Worm (Caenorhabditis elegans) whole organism, L2 larva: ENCODE data around the gene dnc-2.

Experiments used
- C34F6.9 ChIP-seq: fragments of 150-350 bp; optimal IDR thresholded peaks from 2 replicates; lab custom pipeline; 2014; ENCODE audit warnings: missing biosample characterization, missing genetic modification characterization
- ZK546.5 ChIP-seq: sonication (generic microtip); optimal IDR thresholded peaks from 2 replicates; lab custom pipeline; 2017; ENCODE audit warnings: missing biosample characterization, missing genetic modification characterization
- ama-1 ChIP-seq: fragments of 150-350 bp; optimal IDR thresholded peaks from 2 replicates; lab custom pipeline; 2018; ENCODE audit warnings: inconsistent platforms
- blmp-1 ChIP-seq: sonication (generic microtip); optimal IDR thresholded peaks from 2 replicates; lab custom pipeline; 2017; ENCODE audit warnings: missing genetic modification characterization, mild to moderate bottlenecking, missing compliant biosample characterization, antibody characterized with exemption, moderate library complexity; ENCODE audit not compliant: insufficient read depth
- crh-2 ChIP-seq: sonication (generic microtip); optimal IDR thresholded peaks from 2 replicates; lab custom pipeline; 2017; ENCODE audit warnings: missing biosample characterization, missing genetic modification characterization
- dmd-4 ChIP-seq: sonication (generic microtip); optimal IDR thresholded peaks from 2 replicates; lab custom pipeline; 2017; ENCODE audit warnings: missing biosample characterization, missing genetic modification characterization
- elt-1 ChIP-seq: fragments of 150-350 bp; optimal IDR thresholded peaks from 2 replicates; lab custom pipeline; 2014; ENCODE audit warnings: missing biosample characterization, missing genetic modification characterization
- fos-1 ChIP-seq: fragments of 150-350 bp; optimal IDR thresholded peaks from 2 replicates; lab custom pipeline; 2014; ENCODE audit warnings: missing biosample characterization, missing genetic modification characterization
- gmeb-1 ChIP-seq: fragments of 150-350 bp; optimal IDR thresholded peaks from 2 replicates; lab custom pipeline; 2014; ENCODE audit warnings: missing biosample characterization, missing genetic modification characterization
- lin-13 ChIP-seq: fragments of 150-350 bp; optimal IDR thresholded peaks from 2 replicates; lab custom pipeline; 2014; ENCODE audit warnings: missing biosample characterization, missing genetic modification reagents, missing genetic modification characterization
- lin-39 ChIP-seq: fragments of 150-350 bp; optimal IDR thresholded peaks from 2 replicates; lab custom pipeline; 2014; ENCODE audit warnings: missing biosample characterization, missing genetic modification reagents, missing genetic modification characterization
- lsy-2 ChIP-seq, 2 experiments: fragments of 150-350 bp in 1 of 2; sonication (generic microtip) in 1 of 2; optimal IDR thresholded peaks; 2 replicates each; lab custom pipeline; 2014 to 2017; ENCODE audit warnings: missing biosample characterization in 2 of 2, missing genetic modification characterization in 2 of 2
- mab-5 ChIP-seq: fragments of 150-350 bp; optimal IDR thresholded peaks from 2 replicates; lab custom pipeline; 2014; ENCODE audit warnings: missing biosample characterization, missing genetic modification characterization
- mbf-1 ChIP-seq: sonication (generic microtip); optimal IDR thresholded peaks from 2 replicates; lab custom pipeline; 2017; ENCODE audit warnings: missing biosample characterization, missing genetic modification characterization
- mdl-1 ChIP-seq, 2 experiments: fragments of 150-350 bp in 1 of 2; sonication (generic microtip) in 1 of 2; optimal IDR thresholded peaks; 2 replicates each; lab custom pipeline; 2017; ENCODE audit warnings: missing biosample characterization in 2 of 2, missing genetic modification characterization in 2 of 2
- nhr-10 ChIP-seq: sonication (generic microtip); optimal IDR thresholded peaks from 2 replicates; lab custom pipeline; 2017; ENCODE audit warnings: missing biosample characterization, missing genetic modification characterization
- nhr-129 ChIP-seq: fragments of 150-350 bp; optimal IDR thresholded peaks from 2 replicates; lab custom pipeline; 2014; ENCODE audit warnings: missing biosample characterization, missing genetic modification characterization
- nhr-237 ChIP-seq: fragments of 150-350 bp; optimal IDR thresholded peaks from 2 replicates; lab custom pipeline; 2014; ENCODE audit warnings: missing biosample characterization, missing genetic modification characterization
- nhr-25 ChIP-seq: fragments of 150-350 bp; sonication (generic microtip); optimal IDR thresholded peaks from 3 replicates; lab custom pipeline; 2014; ENCODE audit warnings: missing biosample characterization, missing genetic modification characterization
- nhr-6 ChIP-seq: fragments of 150-350 bp; optimal IDR thresholded peaks from 2 replicates; lab custom pipeline; 2014; ENCODE audit warnings: missing biosample characterization, missing genetic modification characterization
- sma-3 ChIP-seq: sonication (generic microtip); optimal IDR thresholded peaks from 2 replicates; lab custom pipeline; 2016; ENCODE audit warnings: missing genetic modification reagents, missing genetic modification characterization, missing compliant biosample characterization
- sma-9 ChIP-seq, 2 experiments: fragments of 150-350 bp in 1 of 2; sonication (generic microtip) in 1 of 2; optimal IDR thresholded peaks; 2 replicates each; lab custom pipeline; 2014 to 2016; ENCODE audit warnings: missing genetic modification characterization in 2 of 2, mild to moderate bottlenecking in 1 of 2, missing biosample characterization in 1 of 2, missing compliant biosample characterization in 1 of 2, missing genetic modification reagents in 1 of 2, moderate library complexity in 1 of 2
- unc-39 ChIP-seq: fragments of 150-350 bp; optimal IDR thresholded peaks from 2 replicates; lab custom pipeline; 2014; ENCODE audit warnings: missing biosample characterization, missing genetic modification characterization
- unc-55 ChIP-seq: fragments of 150-350 bp; sonication (generic microtip); optimal IDR thresholded peaks from 3 replicates; lab custom pipeline; 2014; ENCODE audit warnings: missing biosample characterization, missing genetic modification reagents, missing genetic modification characterization
- zag-1 ChIP-seq: fragments of 150-350 bp; optimal IDR thresholded peaks from 2 replicates; lab custom pipeline; 2014; ENCODE audit warnings: missing biosample characterization, missing genetic modification characterization
- ztf-11 ChIP-seq: sonication (generic microtip); optimal IDR thresholded peaks from 2 replicates; lab custom pipeline; 2017; ENCODE audit warnings: missing biosample characterization, missing genetic modification characterization
- ztf-4 ChIP-seq: fragments of 150-350 bp; optimal IDR thresholded peaks from 2 replicates; lab custom pipeline; 2014; ENCODE audit warnings: missing biosample characterization, missing genetic modification characterization

Gene dnc-2

ce11 chrIII:5961560-5961959, 36.0 kb upstream of the dnc-2 start:
- TF ChIP-seq zag-1 (tag; lab: Kevin White, UChicago) (no peak), ztf-4 (no peak), mab-5 (tag; lab: Kevin White, UChicago) (no peak), nhr-10 (tag; lab: Kevin White, UChicago) (no peak), ztf-11 (tag; lab: Kevin White, UChicago) (no peak), nhr-129 (no peak), mdl-1 (tag; optimal IDR thresholded peaks at IDR 0.05; lab: Kevin White, UChicago) (no peak), gmeb-1 (tag; lab: Kevin White, UChicago) (no peak), mbf-1 (tag; lab: Kevin White, UChicago) (no peak), ZK546.5 (tag; lab: Kevin White, UChicago) (no peak)

ce11 chrIII:5959049-5959448, 33.5 kb upstream of the dnc-2 start:
- TF ChIP-seq lsy-2 (tag; optimal IDR thresholded peaks at IDR 0.05; lab: Kevin White, UChicago) (peak in 1 of 2 experiments; percentile 7), lin-39 (no peak), nhr-10 (tag; lab: Kevin White, UChicago) (no peak), unc-55 (GFP tag; lab: Kevin White, UChicago) (peak; percentile 0), fos-1 (tag; lab: Kevin White, UChicago) (peak; percentile 13), nhr-237 (no peak)

ce11 chrIII:5958172-5958886, 32.8 kb upstream of the dnc-2 start, which contains the start of the genes nono-1 and nop-1:
TSS of gene nono-1 (minus strand) at chrIII:5958246.
TSS of gene nop-1 (plus strand) at chrIII:5958722.
- no peak for TF ChIP-seq sma-9 (GFP tag; optimal IDR thresholded peaks at IDR 0.05; lab: Kevin White, UChicago)
- TF ChIP-seq sma-9 (tag; optimal IDR thresholded peaks at IDR 0.05; lab: Kevin White, UChicago) = no peak
- TF ChIP-seq nhr-6 (tag; lab: Kevin White, UChicago) = no peak
- no peak for TF ChIP-seq ZK546.5 (tag; lab: Kevin White, UChicago)
- TF ChIP-seq mab-5 (tag; lab: Kevin White, UChicago) = no peak
- TF ChIP-seq lsy-2 (tag; optimal IDR thresholded peaks at IDR 0.05; lab: Kevin White, UChicago) = peak in 1 of 2 experiments; percentile 37
- peak; percentile 5 for TF ChIP-seq lin-13 (GFP tag; lab: Kevin White, UChicago)
- TF ChIP-seq crh-2 (tag; lab: Kevin White, UChicago) = no peak
- TF ChIP-seq zag-1 (tag; lab: Kevin White, UChicago) = no peak
- no peak for TF ChIP-seq fos-1 (tag; lab: Kevin White, UChicago)
- no peak for TF ChIP-seq unc-39 (tag; lab: Kevin White, UChicago)
- TF ChIP-seq unc-55 (GFP tag; lab: Kevin White, UChicago) = peak; percentile 59
- no peak for TF ChIP-seq dmd-4 (tag; lab: Kevin White, UChicago)
- peak; percentile 58 for TF ChIP-seq C34F6.9 (tag; lab: Kevin White, UChicago)
- peak; percentile 10 for TF ChIP-seq ama-1 (lab: Kevin White, UChicago)
- TF ChIP-seq elt-1 (tag; lab: Kevin White, UChicago) = no peak

- no peak for TF ChIP-seq nhr-25 (tag; lab: Kevin White, UChicago)
- TF ChIP-seq, all 48 proteins: peak for 0
These were observed 28.3 kb upstream of the dnc-2 start for ce11 chrIII:5953913-5954290.

- TF ChIP-seq sma-3 (no peak), nhr-25 (tag; lab: Kevin White, UChicago) (peak; percentile 68), blmp-1 (tag; lab: Kevin White, UChicago) (peak; percentile 16), ztf-4 (peak; percentile 70)
These were observed 27.7 kb upstream of the dnc-2 start for ce11 chrIII:5953041-5953912.
